Fruit fly (Drosophila melanogaster) whole organism, embryonic: ENCODE results near the gene CG8301.

Experiments used
- Aef1 ChIP-seq: fragments of 200-800 bp; sonication (Bioruptor generic); IDR thresholded peaks from 3 replicates; pipeline ENCODE4 v1.3.6; 2022; ENCODE audit warnings: missing biosample characterization, missing genetic modification characterization
- Atf-2 ChIP-seq: fragments of 200-800 bp; sonication (Bioruptor generic); optimal IDR thresholded peaks from 2 replicates; lab custom pipeline; 2016; ENCODE audit warnings: missing biosample characterization, missing genetic modification characterization
- Blimp-1 ChIP-seq: fragments of 200-800 bp; sonication (Bioruptor generic); optimal IDR thresholded peaks from 3 replicates; lab custom pipeline; 2018; ENCODE audit warnings: missing biosample characterization, missing genetic modification characterization, mild to moderate bottlenecking, moderate library complexity, missing genetic modification reagents
- CG10267 ChIP-seq: fragments of 200-800 bp; sonication (Bioruptor generic); optimal IDR thresholded peaks from 2 replicates; lab custom pipeline; 2018; ENCODE audit warnings: missing biosample characterization, mild to moderate bottlenecking, missing genetic modification characterization, moderate library complexity
- CG10654 ChIP-seq: fragments of 200-800 bp; sonication (Bioruptor generic); optimal IDR thresholded peaks from 2 replicates; lab custom pipeline; 2016; ENCODE audit warnings: missing biosample characterization, missing genetic modification characterization
- CG11504 ChIP-seq: fragments of 200-800 bp; sonication (Bioruptor generic); optimal IDR thresholded peaks from 3 replicates; lab custom pipeline; 2019; ENCODE audit warnings: missing biosample characterization, mild to moderate bottlenecking, missing genetic modification characterization, moderate library complexity
- CG12071 ChIP-seq: fragments of 200-800 bp; sonication (Bioruptor generic); optimal IDR thresholded peaks from 3 replicates; lab custom pipeline; 2018; ENCODE audit warnings: missing biosample characterization, mild to moderate bottlenecking, missing genetic modification characterization
- CG12236 ChIP-seq: fragments of 200-800 bp; sonication (Bioruptor generic); optimal IDR thresholded peaks from 2 replicates; lab custom pipeline; 2016; ENCODE audit warnings: missing biosample characterization, missing genetic modification characterization
- CG13424 ChIP-seq: fragments of 200-800 bp; sonication (Bioruptor generic); optimal IDR thresholded peaks from 2 replicates; lab custom pipeline; 2019; ENCODE audit warnings: missing biosample characterization, mild to moderate bottlenecking, missing genetic modification characterization, moderate library complexity
- CG13775 ChIP-seq: fragments of 200-800 bp; sonication (Bioruptor generic); optimal IDR thresholded peaks from 3 replicates; lab custom pipeline; 2017; ENCODE audit warnings: missing biosample characterization, mild to moderate bottlenecking, missing genetic modification characterization
- CG15479 ChIP-seq: fragments of 200-800 bp; sonication (Bioruptor generic); optimal IDR thresholded peaks from 3 replicates; lab custom pipeline; 2019; ENCODE audit warnings: missing biosample characterization, mild to moderate bottlenecking, missing genetic modification characterization, moderate library complexity
- CG17359 ChIP-seq: fragments of 200-800 bp; sonication (Bioruptor generic); optimal IDR thresholded peaks from 3 replicates; lab custom pipeline; 2018; ENCODE audit warnings: missing biosample characterization, mild to moderate bottlenecking, missing genetic modification characterization, moderate library complexity
- CG17568 ChIP-seq: fragments of 200-800 bp; sonication (Bioruptor generic); optimal IDR thresholded peaks from 2 replicates; lab custom pipeline; 2018; ENCODE audit warnings: missing biosample characterization, mild to moderate bottlenecking, missing genetic modification characterization, moderate library complexity
- CG17912 ChIP-seq: fragments of 200-800 bp; sonication (Bioruptor generic); optimal IDR thresholded peaks from 2 replicates; lab custom pipeline; 2018; ENCODE audit warnings: missing biosample characterization, mild to moderate bottlenecking, missing genetic modification characterization
- CG18262 ChIP-seq: fragments of 200-800 bp; optimal IDR thresholded peaks from 3 replicates; lab custom pipeline; 2019; ENCODE audit warnings: missing biosample characterization, mild to moderate bottlenecking, missing genetic modification characterization, moderate library complexity
- CG2678 ChIP-seq: fragments of 200-800 bp; sonication (Bioruptor generic); optimal IDR thresholded peaks from 3 replicates; lab custom pipeline; 2019; ENCODE audit warnings: missing biosample characterization, mild to moderate bottlenecking, missing genetic modification characterization, moderate library complexity
- CG32532 ChIP-seq: fragments of 200-800 bp; sonication (Bioruptor generic); IDR thresholded peaks from 2 replicates; pipeline ENCODE4 v1.3.6; 2022; ENCODE audit warnings: missing biosample characterization, missing genetic modification characterization
- CG4404 ChIP-seq: fragments of 200-800 bp; sonication (Bioruptor generic); IDR thresholded peaks from 2 replicates; pipeline ENCODE4 v1.3.6; 2022; ENCODE audit warnings: missing biosample characterization, missing genetic modification characterization
- CG5180 ChIP-seq: fragments of 200-800 bp; sonication (Bioruptor generic); optimal IDR thresholded peaks from 3 replicates; lab custom pipeline; 2017; ENCODE audit warnings: missing biosample characterization, missing genetic modification characterization, mild to moderate bottlenecking, moderate library complexity, missing genetic modification reagents
- CG6175 ChIP-seq: fragments of 200-800 bp; sonication (Bioruptor generic); IDR thresholded peaks from 3 replicates; pipeline ENCODE4 v1.3.6; 2022; ENCODE audit warnings: missing biosample characterization, missing genetic modification characterization
- CG8290 ChIP-seq, 3 experiments: fragments of 200-800 bp; sonication (Bioruptor generic); optimal IDR thresholded peaks; 2 replicates each; lab custom pipeline; 2016 to 2019; ENCODE audit warnings: missing biosample characterization in 3 of 3, missing genetic modification characterization in 3 of 3, mild to moderate bottlenecking in 2 of 3, moderate library complexity in 1 of 3
- CG9727 ChIP-seq: fragments of 200-800 bp; sonication (Bioruptor generic); optimal IDR thresholded peaks from 3 replicates; lab custom pipeline; 2017; ENCODE audit warnings: missing biosample characterization, mild to moderate bottlenecking, missing genetic modification characterization
- CG9876 ChIP-seq: fragments of 200-800 bp; sonication (Bioruptor generic); optimal IDR thresholded peaks from 2 replicates; lab custom pipeline; 2016; ENCODE audit warnings: missing biosample characterization, missing genetic modification characterization
- CkIIα-i1 ChIP-seq: fragments of 200-800 bp; sonication (Bioruptor generic); IDR thresholded peaks from 2 replicates; pipeline ENCODE4 v1.3.6; 2022; ENCODE audit warnings: missing biosample characterization, missing genetic modification characterization
- Gsc ChIP-seq: fragments of 200-800 bp; sonication (Bioruptor generic); IDR thresholded peaks from 2 replicates; pipeline ENCODE4 v1.3.6; 2022; ENCODE audit warnings: missing biosample characterization, missing genetic modification characterization
- HHEX ChIP-seq: fragments of 200-800 bp; sonication (Bioruptor generic); optimal IDR thresholded peaks from 3 replicates; lab custom pipeline; 2017; ENCODE audit warnings: missing biosample characterization, mild to moderate bottlenecking, missing genetic modification characterization, missing genetic modification reagents
- Hr39 ChIP-seq: fragments of >200 bp; optimal IDR thresholded peaks from 2 replicates; lab custom pipeline; 2017
- Meics ChIP-seq: fragments of 200-800 bp; sonication (Bioruptor generic); optimal IDR thresholded peaks from 2 replicates; lab custom pipeline; 2017; ENCODE audit warnings: missing biosample characterization, mild to moderate bottlenecking, missing genetic modification characterization
- Nf-YB ChIP-seq: fragments of 200-800 bp; sonication (Bioruptor generic); optimal IDR thresholded peaks from 3 replicates; lab custom pipeline; 2019; ENCODE audit warnings: missing biosample characterization, mild to moderate bottlenecking, missing genetic modification characterization, moderate library complexity
- Side ChIP-seq: fragments of 200-800 bp; sonication (Bioruptor generic); optimal IDR thresholded peaks from 2 replicates; lab custom pipeline; 2016; ENCODE audit warnings: missing biosample characterization, missing genetic modification characterization
- Sry-β ChIP-seq: fragments of 200-800 bp; sonication (Bioruptor generic); optimal IDR thresholded peaks from 2 replicates; lab custom pipeline; 2018; ENCODE audit warnings: missing biosample characterization, mild to moderate bottlenecking, missing genetic modification characterization, moderate library complexity
- Stat92E ChIP-seq, 3 experiments: fragments of >200 bp in 2 of 3; fragments of 200-800 bp in 1 of 3; sonication (Bioruptor generic) in 1 of 3; optimal IDR thresholded peaks; 2 replicates each; lab custom pipeline; 2017 to 2019; ENCODE audit warnings: missing biosample characterization in 3 of 3, missing genetic modification characterization in 3 of 3, mild to moderate bottlenecking in 1 of 3, moderate library complexity in 1 of 3
- Trl ChIP-seq, 3 experiments: fragments of >200 bp in 2 of 3; fragments of 200-800 bp in 1 of 3; sonication (Bioruptor generic) in 1 of 3; optimal IDR thresholded peaks; 2 replicates in 1 of 3; 3 replicates in 2 of 3; lab custom pipeline; 2016 to 2017; ENCODE audit warnings: missing biosample characterization in 1 of 3, missing genetic modification characterization in 1 of 3
- Xbp1 ChIP-seq: fragments of 200-800 bp; sonication (Bioruptor generic); optimal IDR thresholded peaks from 3 replicates; lab custom pipeline; 2016; ENCODE audit warnings: missing biosample characterization, mild to moderate bottlenecking, missing genetic modification characterization
- amos ChIP-seq: fragments of 200-800 bp; sonication (Bioruptor generic); IDR thresholded peaks from 2 replicates; pipeline ENCODE4 v1.3.6; 2022; ENCODE audit warnings: missing biosample characterization, missing genetic modification characterization; ENCODE audit not compliant: partially characterized antibody
- aop ChIP-seq: fragments of 200-800 bp; sonication (Bioruptor generic); IDR thresholded peaks from 2 replicates; pipeline ENCODE4 v1.3.6; 2022; ENCODE audit warnings: missing biosample characterization, missing genetic modification characterization
- bcd ChIP-seq: fragments of 200-800 bp; sonication (Bioruptor generic); optimal IDR thresholded peaks from 2 replicates; lab custom pipeline; 2017; ENCODE audit warnings: missing biosample characterization, mild to moderate bottlenecking, missing genetic modification characterization
- corto ChIP-seq: fragments of 200-800 bp; sonication (Bioruptor generic); optimal IDR thresholded peaks from 2 replicates; lab custom pipeline; 2016; ENCODE audit warnings: missing biosample characterization, mild to moderate bottlenecking, missing genetic modification characterization, moderate library complexity
- cwo ChIP-seq: fragments of 200-800 bp; sonication (Bioruptor generic); optimal IDR thresholded peaks from 3 replicates; lab custom pipeline; 2017; ENCODE audit warnings: missing biosample characterization, missing genetic modification characterization, mild to moderate bottlenecking, moderate library complexity, missing genetic modification reagents
- dm ChIP-seq: fragments of 200-800 bp; sonication (Bioruptor generic); optimal IDR thresholded peaks from 3 replicates; lab custom pipeline; 2016; ENCODE audit warnings: missing biosample characterization, missing genetic modification characterization
- en ChIP-seq: fragments of 200-800 bp; sonication (Bioruptor generic); optimal IDR thresholded peaks from 2 replicates; lab custom pipeline; 2016; ENCODE audit warnings: missing biosample characterization, missing genetic modification characterization
- lab ChIP-seq: fragments of 200-800 bp; sonication (Bioruptor generic); optimal IDR thresholded peaks from 3 replicates; lab custom pipeline; 2017; ENCODE audit warnings: missing biosample characterization, missing genetic modification characterization, mild to moderate bottlenecking, moderate library complexity, missing genetic modification reagents
- sim ChIP-seq: fragments of 200-800 bp; sonication (Bioruptor generic); IDR thresholded peaks from 2 replicates; pipeline ENCODE4 v1.3.6; 2022; ENCODE audit warnings: missing biosample characterization, missing genetic modification characterization
- stc ChIP-seq: fragments of 200-800 bp; sonication (Bioruptor generic); IDR thresholded peaks from 2 replicates; pipeline ENCODE4 v1.3.6; 2022; ENCODE audit warnings: missing biosample characterization, missing genetic modification characterization
- tna ChIP-seq: fragments of 200-800 bp; sonication (Bioruptor generic); IDR thresholded peaks from 2 replicates; pipeline ENCODE4 v1.3.6; 2022; ENCODE audit warnings: missing biosample characterization, missing genetic modification characterization; ENCODE audit not compliant: partially characterized antibody
- unpg ChIP-seq: fragments of 200-800 bp; sonication (Bioruptor generic); optimal IDR thresholded peaks from 3 replicates; lab custom pipeline; 2018; ENCODE audit warnings: missing biosample characterization, mild to moderate bottlenecking, missing genetic modification characterization, moderate library complexity
- vvl ChIP-seq: fragments of 200-800 bp; sonication (Bioruptor generic); IDR thresholded peaks from 2 replicates; pipeline ENCODE4 v1.3.6; 2022; ENCODE audit warnings: missing biosample characterization, missing genetic modification characterization
- zen2 ChIP-seq: fragments of 200-800 bp; sonication (Bioruptor generic); IDR thresholded peaks from 3 replicates; pipeline ENCODE4 v1.3.6; 2022; ENCODE audit warnings: missing biosample characterization, missing genetic modification characterization; ENCODE audit not compliant: partially characterized antibody
- zfh1 ChIP-seq: fragments of 200-800 bp; sonication (Bioruptor generic); IDR thresholded peaks from 3 replicates; pipeline ENCODE4 v1.3.6; 2022; ENCODE audit warnings: missing biosample characterization, missing genetic modification characterization

The CG8301 gene

dm6 chr3R:9590952-9591532 lies 9.9 kb downstream of the CG8301 start, which contains the start of the genes bocks and CG8312 (continued):
- TF ChIP-seq CG10267 (tag; lab: Kevin White, UChicago) = peak; percentile 99
- peak; percentile 23 for TF ChIP-seq cwo
- no peak for TF ChIP-seq tna (GFP tag; lab: Robert Waterston, UW)
- peak; percentile 40 for TF ChIP-seq CG9876 (GFP tag; lab: Kevin White, UChicago)
- TF ChIP-seq dm (GFP tag; lab: Kevin White, UChicago) = peak; percentile 58
- no peak for TF ChIP-seq CG5180 (GFP tag; lab: Kevin White, UChicago)
- TF ChIP-seq CG10654 (GFP tag; lab: Kevin White, UChicago) = peak; percentile 38
- no peak for TF ChIP-seq CG12236 (GFP tag; lab: Kevin White, UChicago)
- TF ChIP-seq zen2 (GFP tag; lab: Robert Waterston, UW) = no peak
- TF ChIP-seq CG18262 = peak; percentile 19
- TF ChIP-seq lab (GFP tag; lab: Kevin White, UChicago) = peak; percentile 69
- TF ChIP-seq corto = no peak
- peak; percentile 57 for TF ChIP-seq Nf-YB (GFP tag; lab: Kevin White, UChicago)
- no peak for TF ChIP-seq vvl (GFP tag; lab: Robert Waterston, UW)
- peak; percentile 51 for TF ChIP-seq Atf-2 (GFP tag; lab: Kevin White, UChicago)
- TF ChIP-seq Side (GFP tag; lab: Kevin White, UChicago) = peak; percentile 20
- no peak for TF ChIP-seq Aef1
- peak; percentile 40 for TF ChIP-seq CG13424 (tag; lab: Kevin White, UChicago)
- TF ChIP-seq zfh1 (GFP tag; lab: Robert Waterston, UW) = no peak
- peak; percentile 28 for TF ChIP-seq CG9727 (GFP tag; lab: Kevin White, UChicago)
- TF ChIP-seq CG17359 (tag; lab: Kevin White, UChicago) = no peak
- peak; percentile 22 for TF ChIP-seq CG2678 (tag; lab: Kevin White, UChicago)
- no peak for TF ChIP-seq bcd
- no peak for TF ChIP-seq CG4404 (GFP tag; lab: Robert Waterston, UW)
- no peak for TF ChIP-seq Gsc (GFP tag; lab: Robert Waterston, UW)
- peak; percentile 78 for TF ChIP-seq CG8290 (GFP tag; optimal IDR thresholded peaks at IDR 0.05; lab: Kevin White, UChicago)
- TF ChIP-seq CG8290 (tag; optimal IDR thresholded peaks at IDR 0.05; lab: Kevin White, UChicago) = peak; percentile 10 to 75
- no peak for TF ChIP-seq CG17568
- TF ChIP-seq CG6175 (GFP tag; lab: Robert Waterston, UW) = no peak
- TF ChIP-seq Xbp1 (GFP tag; lab: Kevin White, UChicago) = peak; percentile 65
- TF ChIP-seq aop (GFP tag; lab: Robert Waterston, UW) = no peak
- TF ChIP-seq CG17912 (GFP tag; lab: Kevin White, UChicago) = peak; percentile 64
- TF ChIP-seq CG12071 = peak; percentile 17
- TF ChIP-seq Sry-β (GFP tag; lab: Kevin White, UChicago) = peak; percentile 30
- no peak for TF ChIP-seq unpg (GFP tag; lab: Kevin White, UChicago)
- TF ChIP-seq stc = no peak
- peak; percentile 6 for TF ChIP-seq Meics (GFP tag; lab: Kevin White, UChicago)
- no peak for TF ChIP-seq en (GFP tag; lab: Kevin White, UChicago)
- no peak for TF ChIP-seq CkIIα-i1
- TF ChIP-seq CG11504 = no peak
- peak; percentile 22 for TF ChIP-seq Blimp-1 (GFP tag; lab: Kevin White, UChicago)
- TF ChIP-seq CG15479 (GFP tag; lab: Kevin White, UChicago) = peak; percentile 83
- no peak for TF ChIP-seq Hr39
- no peak for TF ChIP-seq Stat92E (GFP tag; optimal IDR thresholded peaks at IDR 0.05; lab: Kevin White, UChicago)
- TF ChIP-seq amos (GFP tag; lab: Robert Waterston, UW) = no peak
- no peak for TF ChIP-seq HHEX
- no peak for TF ChIP-seq CG32532 (GFP tag; lab: Robert Waterston, UW)
- peak; percentile 26 for TF ChIP-seq CG13775 (GFP tag; lab: Kevin White, UChicago)
- no peak for TF ChIP-seq sim (GFP tag; lab: Robert Waterston, UW)
- no peak for TF ChIP-seq Trl (optimal IDR thresholded peaks at IDR 0.05; lab: Kevin White, UChicago)
- peak; percentile 63 for TF ChIP-seq Trl (GFP tag; optimal IDR thresholded peaks at IDR 0.05; lab: Kevin White, UChicago)
